Worm (Caenorhabditis elegans) whole organism, L4 larva: ENCODE results near the gene T22F3.11.

ENCODE experiments used
- ZK337.2 ChIP-seq: fragments of 200-800 bp; sonication (Bioruptor generic); IDR thresholded peaks from 2 replicates; pipeline ENCODE4 v1.3.6; 2022; ENCODE audit warnings: missing genetic modification reagents, missing genetic modification characterization, missing compliant biosample characterization
- aha-1 ChIP-seq: fragments of 150-350 bp; peaks from one replicate; lab custom pipeline; 2014; ENCODE audit warnings: missing biosample characterization, missing genetic modification characterization
- aly-2 ChIP-seq: sonication (generic microtip); optimal IDR thresholded peaks from 2 replicates; lab custom pipeline; 2018; ENCODE audit warnings: missing biosample characterization, missing genetic modification characterization
- ama-1 ChIP-seq: fragments of 150-350 bp; optimal IDR thresholded peaks from 2 replicates; lab custom pipeline; 2014; ENCODE audit warnings: inconsistent platforms, mixed read lengths
- attf-4 ChIP-seq: sonication (generic microtip); optimal IDR thresholded peaks from 3 replicates; lab custom pipeline; 2017; ENCODE audit warnings: missing biosample characterization, missing genetic modification characterization
- mdl-1 ChIP-seq, 2 experiments: fragments of 150-350 bp in 1 of 2; sonication (generic microtip) in 1 of 2; optimal IDR thresholded peaks; 2 replicates each; lab custom pipeline; 2014 to 2017; ENCODE audit warnings: missing biosample characterization in 2 of 2, missing genetic modification characterization in 2 of 2
- mep-1 ChIP-seq: fragments of 150-350 bp; sonication (generic microtip); optimal IDR thresholded peaks from 3 replicates; lab custom pipeline; 2014; ENCODE audit warnings: missing biosample characterization, missing genetic modification characterization
- nhr-10 ChIP-seq: fragments of 150-350 bp; optimal IDR thresholded peaks from 2 replicates; lab custom pipeline; 2014; ENCODE audit warnings: missing biosample characterization, missing genetic modification characterization
- nhr-237 ChIP-seq: sonication (generic microtip); optimal IDR thresholded peaks from 2 replicates; lab custom pipeline; 2017; ENCODE audit warnings: missing biosample characterization, missing genetic modification characterization
- nhr-48 ChIP-seq: sonication (generic microtip); optimal IDR thresholded peaks from 2 replicates; lab custom pipeline; 2016; ENCODE audit warnings: mild to moderate bottlenecking, missing genetic modification characterization, missing compliant biosample characterization
- pqm-1 ChIP-seq: sonication (generic microtip); optimal IDR thresholded peaks from 2 replicates; lab custom pipeline; 2017; ENCODE audit warnings: missing biosample characterization, missing genetic modification characterization

DNA sequence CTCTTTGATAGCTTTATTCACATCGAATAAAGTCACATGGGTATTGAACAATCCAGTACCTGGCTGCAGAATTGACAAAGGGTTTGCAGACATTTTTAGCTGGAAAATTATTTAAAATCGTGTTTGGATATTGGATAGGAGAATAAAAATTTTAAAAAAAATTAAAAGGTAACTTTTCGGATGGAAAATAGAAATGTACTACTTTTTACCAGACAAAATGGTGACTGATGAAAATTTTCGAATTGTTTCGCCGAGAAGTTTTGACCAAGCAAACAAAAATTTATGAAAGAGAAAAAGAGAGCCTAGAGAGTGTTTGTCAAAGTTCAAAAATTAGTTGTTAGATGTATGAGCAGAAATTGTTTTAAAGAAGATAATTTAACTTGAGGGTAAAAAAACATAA lies 33.5 kb upstream of the T22F3.11 start, which contains the start of gene F59B1.10:
- TF ChIP-seq nhr-10 (tag; lab: Kevin White, UChicago) (no peak), ama-1 (lab: Kevin White, UChicago) (no peak), nhr-237 (no peak), mep-1 (tag; lab: Kevin White, UChicago) (no peak), aly-2 (tag; lab: Kevin White, UChicago) (no peak), nhr-48 (tag; lab: Kevin White, UChicago) (no peak), mdl-1 (tag; optimal IDR thresholded peaks at IDR 0.05; lab: Kevin White, UChicago) (no peak), attf-4 (no peak), pqm-1 (no peak), ZK337.2 (GFP tag; lab: Robert Waterston, UW) (no peak), aha-1 (tag; lab: Kevin White, UChicago) (no peak)
